Worm (Caenorhabditis elegans) whole organism, L2 larva: ENCODE results near the gene Y51A2B.8.

ENCODE experiments used
- C34F6.9 ChIP-seq: fragments of 150-350 bp; optimal IDR thresholded peaks from 2 replicates; lab custom pipeline; 2014; ENCODE audit warnings: missing biosample characterization, missing genetic modification characterization
- F13H6.1 ChIP-seq: sonication (generic microtip); optimal IDR thresholded peaks from 2 replicates; lab custom pipeline; 2016; ENCODE audit warnings: missing genetic modification characterization, missing compliant biosample characterization
- R02D3.7 ChIP-seq: fragments of 150-350 bp; optimal IDR thresholded peaks from 2 replicates; lab custom pipeline; 2014; ENCODE audit warnings: missing biosample characterization, missing genetic modification characterization
- Y55F3AM.14 ChIP-seq: fragments of 200-800 bp; sonication (Bioruptor generic); optimal IDR thresholded peaks from 2 replicates; lab custom pipeline; 2018; ENCODE audit warnings: mild to moderate bottlenecking, missing genetic modification characterization, missing compliant biosample characterization
- ZK546.5 ChIP-seq: sonication (generic microtip); optimal IDR thresholded peaks from 2 replicates; lab custom pipeline; 2017; ENCODE audit warnings: missing biosample characterization, missing genetic modification characterization
- aly-2 ChIP-seq: fragments of 150-350 bp; optimal IDR thresholded peaks from 2 replicates; lab custom pipeline; 2014; ENCODE audit warnings: missing biosample characterization, missing genetic modification characterization
- ceh-82 ChIP-seq: fragments of 150-350 bp; optimal IDR thresholded peaks from 2 replicates; lab custom pipeline; 2014; ENCODE audit warnings: missing biosample characterization, missing genetic modification characterization
- crh-2 ChIP-seq: sonication (generic microtip); optimal IDR thresholded peaks from 2 replicates; lab custom pipeline; 2017; ENCODE audit warnings: missing biosample characterization, missing genetic modification characterization
- dmd-4 ChIP-seq: sonication (generic microtip); optimal IDR thresholded peaks from 2 replicates; lab custom pipeline; 2017; ENCODE audit warnings: missing biosample characterization, missing genetic modification characterization
- egl-27 ChIP-seq: sonication (generic microtip); optimal IDR thresholded peaks from 3 replicates; lab custom pipeline; 2017; ENCODE audit warnings: missing biosample characterization, missing genetic modification reagents, missing genetic modification characterization
- elt-1 ChIP-seq: fragments of 150-350 bp; optimal IDR thresholded peaks from 2 replicates; lab custom pipeline; 2014; ENCODE audit warnings: missing biosample characterization, missing genetic modification characterization
- elt-3 ChIP-seq: sonication (generic microtip); optimal IDR thresholded peaks from 2 replicates; lab custom pipeline; 2017; ENCODE audit warnings: missing biosample characterization, missing genetic modification characterization
- fos-1 ChIP-seq: fragments of 150-350 bp; optimal IDR thresholded peaks from 2 replicates; lab custom pipeline; 2014; ENCODE audit warnings: missing biosample characterization, missing genetic modification characterization
- gmeb-1 ChIP-seq: fragments of 150-350 bp; optimal IDR thresholded peaks from 2 replicates; lab custom pipeline; 2014; ENCODE audit warnings: missing biosample characterization, missing genetic modification characterization
- lin-11 ChIP-seq: fragments of 150-350 bp; sonication (generic microtip); optimal IDR thresholded peaks from 2 replicates; lab custom pipeline; 2014; ENCODE audit warnings: missing biosample characterization, missing genetic modification characterization, inconsistent platforms, mixed read lengths
- lin-13 ChIP-seq: fragments of 150-350 bp; optimal IDR thresholded peaks from 2 replicates; lab custom pipeline; 2014; ENCODE audit warnings: missing biosample characterization, missing genetic modification reagents, missing genetic modification characterization
- lin-39 ChIP-seq: fragments of 150-350 bp; optimal IDR thresholded peaks from 2 replicates; lab custom pipeline; 2014; ENCODE audit warnings: missing biosample characterization, missing genetic modification reagents, missing genetic modification characterization
- lsy-2 ChIP-seq, 2 experiments: fragments of 150-350 bp in 1 of 2; sonication (generic microtip) in 1 of 2; optimal IDR thresholded peaks; 2 replicates each; lab custom pipeline; 2014 to 2017; ENCODE audit warnings: missing biosample characterization in 2 of 2, missing genetic modification characterization in 2 of 2
- mab-5 ChIP-seq: fragments of 150-350 bp; optimal IDR thresholded peaks from 2 replicates; lab custom pipeline; 2014; ENCODE audit warnings: missing biosample characterization, missing genetic modification characterization
- mbf-1 ChIP-seq: sonication (generic microtip); optimal IDR thresholded peaks from 2 replicates; lab custom pipeline; 2017; ENCODE audit warnings: missing biosample characterization, missing genetic modification characterization
- mdl-1 ChIP-seq, 2 experiments: fragments of 150-350 bp in 1 of 2; sonication (generic microtip) in 1 of 2; optimal IDR thresholded peaks; 2 replicates each; lab custom pipeline; 2017; ENCODE audit warnings: missing biosample characterization in 2 of 2, missing genetic modification characterization in 2 of 2
- nhr-11 ChIP-seq: fragments of 150-350 bp; optimal IDR thresholded peaks from 2 replicates; lab custom pipeline; 2014; ENCODE audit warnings: missing biosample characterization, missing genetic modification characterization
- nhr-12 ChIP-seq: fragments of 150-350 bp; optimal IDR thresholded peaks from 2 replicates; lab custom pipeline; 2014; ENCODE audit warnings: missing biosample characterization, missing genetic modification characterization
- nhr-129 ChIP-seq: fragments of 150-350 bp; optimal IDR thresholded peaks from 2 replicates; lab custom pipeline; 2014; ENCODE audit warnings: missing biosample characterization, missing genetic modification characterization
- nhr-21 ChIP-seq: fragments of 150-350 bp; optimal IDR thresholded peaks from 2 replicates; lab custom pipeline; 2014; ENCODE audit warnings: missing biosample characterization, missing genetic modification characterization
- nhr-237 ChIP-seq: fragments of 150-350 bp; optimal IDR thresholded peaks from 2 replicates; lab custom pipeline; 2014; ENCODE audit warnings: missing biosample characterization, missing genetic modification characterization
- nhr-25 ChIP-seq: fragments of 150-350 bp; sonication (generic microtip); optimal IDR thresholded peaks from 3 replicates; lab custom pipeline; 2014; ENCODE audit warnings: missing biosample characterization, missing genetic modification characterization
- nhr-6 ChIP-seq: fragments of 150-350 bp; optimal IDR thresholded peaks from 2 replicates; lab custom pipeline; 2014; ENCODE audit warnings: missing biosample characterization, missing genetic modification characterization
- nhr-77 ChIP-seq: fragments of 150-350 bp; optimal IDR thresholded peaks from 2 replicates; lab custom pipeline; 2014; ENCODE audit warnings: missing biosample characterization, missing genetic modification characterization
- peb-1 ChIP-seq: fragments of 150-350 bp; optimal IDR thresholded peaks from 2 replicates; lab custom pipeline; 2014; ENCODE audit warnings: missing biosample characterization, missing genetic modification characterization
- sem-4 ChIP-seq: fragments of 150-350 bp; optimal IDR thresholded peaks from 2 replicates; lab custom pipeline; 2014; ENCODE audit warnings: missing biosample characterization, missing genetic modification reagents, missing genetic modification characterization
- skn-1 ChIP-seq: sonication (generic microtip); optimal IDR thresholded peaks from 2 replicates; lab custom pipeline; 2017; ENCODE audit warnings: missing biosample characterization, missing genetic modification characterization
- sma-3 ChIP-seq: sonication (generic microtip); optimal IDR thresholded peaks from 2 replicates; lab custom pipeline; 2016; ENCODE audit warnings: missing genetic modification reagents, missing genetic modification characterization, missing compliant biosample characterization
- sma-9 ChIP-seq, 2 experiments: fragments of 150-350 bp in 1 of 2; sonication (generic microtip) in 1 of 2; optimal IDR thresholded peaks; 2 replicates each; lab custom pipeline; 2014 to 2016; ENCODE audit warnings: missing genetic modification characterization in 2 of 2, mild to moderate bottlenecking in 1 of 2, missing biosample characterization in 1 of 2, missing compliant biosample characterization in 1 of 2, missing genetic modification reagents in 1 of 2, moderate library complexity in 1 of 2
- snpc-4 ChIP-seq: fragments of 150-350 bp; optimal IDR thresholded peaks from 2 replicates; lab custom pipeline; 2014; ENCODE audit warnings: missing biosample characterization, missing genetic modification characterization
- unc-39 ChIP-seq: fragments of 150-350 bp; optimal IDR thresholded peaks from 2 replicates; lab custom pipeline; 2014; ENCODE audit warnings: missing biosample characterization, missing genetic modification characterization
- unc-55 ChIP-seq: fragments of 150-350 bp; sonication (generic microtip); optimal IDR thresholded peaks from 3 replicates; lab custom pipeline; 2014; ENCODE audit warnings: missing biosample characterization, missing genetic modification reagents, missing genetic modification characterization
- unc-62 ChIP-seq: fragments of 150-350 bp; optimal IDR thresholded peaks from 2 replicates; lab custom pipeline; 2014; ENCODE audit warnings: missing biosample characterization, missing genetic modification reagents, missing genetic modification characterization
- zag-1 ChIP-seq: fragments of 150-350 bp; optimal IDR thresholded peaks from 2 replicates; lab custom pipeline; 2014; ENCODE audit warnings: missing biosample characterization, missing genetic modification characterization
- ztf-1 ChIP-seq: fragments of 200-800 bp; sonication (Bioruptor generic); conservative IDR thresholded peaks from 2 replicates; pipeline ENCODE4 v1.3.6; 2022; ENCODE audit warnings: missing genetic modification characterization, missing compliant biosample characterization
- ztf-11 ChIP-seq: sonication (generic microtip); optimal IDR thresholded peaks from 2 replicates; lab custom pipeline; 2017; ENCODE audit warnings: missing biosample characterization, missing genetic modification characterization
- ztf-4 ChIP-seq: fragments of 150-350 bp; optimal IDR thresholded peaks from 2 replicates; lab custom pipeline; 2014; ENCODE audit warnings: missing biosample characterization, missing genetic modification characterization

Gene Y51A2B.8

DNA sequence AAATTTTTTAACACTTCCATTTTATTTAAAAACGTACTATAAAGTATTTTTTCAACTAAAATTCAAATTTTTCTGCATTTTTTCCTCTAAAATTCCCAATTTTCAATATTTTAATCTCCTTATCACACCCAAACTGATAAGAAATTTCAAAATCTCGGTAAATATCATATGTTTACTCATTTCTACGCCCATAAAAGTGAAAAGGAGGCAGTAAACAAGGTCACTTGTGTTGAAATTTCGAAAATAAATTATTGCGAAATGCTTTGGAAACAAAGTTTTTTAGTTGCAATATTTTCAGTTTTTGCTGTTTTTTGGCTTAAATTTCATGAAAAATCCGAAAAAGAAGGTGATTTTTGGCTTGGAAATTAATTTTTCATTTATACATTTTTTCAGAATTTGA, 7.3 kb upstream of the Y51A2B.8 start, which contains the start of gene C08E8.4:
TSS of gene C08E8.4 (plus strand) at position 268 of the 400 bp plus-strand sequence.
- TF ChIP-seq unc-55 (GFP tag; lab: Kevin White, UChicago): no peak
- no peak for TF ChIP-seq ceh-82 (tag; lab: Kevin White, UChicago)
- no peak for TF ChIP-seq lin-13 (GFP tag; lab: Kevin White, UChicago)
- TF ChIP-seq crh-2 (tag; lab: Kevin White, UChicago): peak; percentile 8
- TF ChIP-seq nhr-25 (tag; lab: Kevin White, UChicago): no peak
- TF ChIP-seq fos-1: peak; percentile 51
- TF ChIP-seq nhr-237 (tag; lab: Kevin White, UChicago): no peak
- TF ChIP-seq lsy-2 (tag; optimal IDR thresholded peaks at IDR 0.05; lab: Kevin White, UChicago): no peak

- TF ChIP-seq ztf-1: no peak
- no peak for TF ChIP-seq nhr-6 (tag; lab: Kevin White, UChicago)
- no peak for TF ChIP-seq dmd-4 (tag; lab: Kevin White, UChicago)
- no peak for TF ChIP-seq elt-1
- TF ChIP-seq lin-13 (GFP tag; lab: Kevin White, UChicago): no peak
- no peak for TF ChIP-seq lin-39 (tag; lab: Kevin White, UChicago)
- no peak for TF ChIP-seq lsy-2 (tag; optimal IDR thresholded peaks at IDR 0.05; lab: Kevin White, UChicago)
- no peak for TF ChIP-seq mab-5 (tag; lab: Kevin White, UChicago)
- TF ChIP-seq nhr-129: no peak
- TF ChIP-seq nhr-21: no peak
- TF ChIP-seq sem-4: no peak
- no peak for TF ChIP-seq mdl-1 (tag; optimal IDR thresholded peaks at IDR 0.05; lab: Kevin White, UChicago)
- no peak for TF ChIP-seq fos-1
- no peak for TF ChIP-seq zag-1
Measured at ce11 chrV:18374194-18374593, 4.7 kb upstream of the Y51A2B.8 start, which contains the start of gene Y51A2B.2. Y51A2B.2 (plus strand) TSS chrV:18374494.

ce11 chrV:18375551-18375950, 3.4 kb upstream of the Y51A2B.8 start:
- no peak for TF ChIP-seq ztf-4
- no peak for TF ChIP-seq lin-13 (GFP tag; lab: Kevin White, UChicago)
- TF ChIP-seq ceh-82 (tag; lab: Kevin White, UChicago): no peak
- TF ChIP-seq nhr-21: no peak
- TF ChIP-seq lin-11 (tag; lab: Kevin White, UChicago): no peak
- TF ChIP-seq nhr-11: no peak
- no peak for TF ChIP-seq mdl-1 (tag; optimal IDR thresholded peaks at IDR 0.05; lab: Kevin White, UChicago)
- no peak for TF ChIP-seq crh-2 (tag; lab: Kevin White, UChicago)
- TF ChIP-seq nhr-129: no peak
- no peak for TF ChIP-seq unc-39 (tag; lab: Kevin White, UChicago)
- no peak for TF ChIP-seq C34F6.9 (tag; lab: Kevin White, UChicago)
- TF ChIP-seq nhr-25 (tag; lab: Kevin White, UChicago): no peak
- TF ChIP-seq F13H6.1: no peak
- TF ChIP-seq lsy-2 (tag; optimal IDR thresholded peaks at IDR 0.05; lab: Kevin White, UChicago): no peak
- no peak for TF ChIP-seq lin-39 (tag; lab: Kevin White, UChicago)
- no peak for TF ChIP-seq egl-27 (tag; lab: Kevin White, UChicago)
- TF ChIP-seq dmd-4 (tag; lab: Kevin White, UChicago): no peak
- no peak for TF ChIP-seq elt-3 (tag; lab: Kevin White, UChicago)
- no peak for TF ChIP-seq R02D3.7 (tag; lab: Kevin White, UChicago)
- no peak for TF ChIP-seq sma-3 (GFP tag; lab: Kevin White, UChicago)

DNA sequence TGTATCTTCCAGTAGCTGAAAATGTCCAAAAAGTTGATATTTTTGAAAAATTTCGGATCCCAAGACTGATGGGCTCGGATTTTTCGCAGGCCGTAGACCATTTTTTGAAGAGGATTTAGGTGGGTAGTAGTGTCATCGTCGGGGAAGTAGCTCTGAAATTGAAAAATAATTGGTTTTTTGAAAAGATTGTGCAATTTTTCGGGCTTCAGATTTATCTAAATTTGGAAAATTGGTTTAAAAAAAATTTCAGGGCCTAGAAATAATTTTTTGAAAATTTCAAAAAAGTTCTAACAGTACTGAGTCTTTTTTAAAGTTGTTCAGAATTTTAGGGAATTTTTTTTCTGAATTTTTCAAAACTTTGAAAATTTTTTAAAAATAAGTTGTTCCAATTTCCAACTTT, 3.7 kb downstream of the Y51A2B.8 start, which contains the start of gene nhr-288:
TSS of gene nhr-288 (minus strand) at position 101 of the 400 bp plus-strand sequence.
- TF ChIP-seq nhr-77 (tag; lab: Kevin White, UChicago) (no peak), mdl-1 (tag; optimal IDR thresholded peaks at IDR 0.05; lab: Kevin White, UChicago) (no peak), nhr-12 (tag; lab: Kevin White, UChicago) (no peak), lsy-2 (tag; optimal IDR thresholded peaks at IDR 0.05; lab: Kevin White, UChicago) (no peak), peb-1 (tag; lab: Kevin White, UChicago) (no peak), ZK546.5 (tag; lab: Kevin White, UChicago) (no peak), ztf-1 (no peak), snpc-4 (tag; lab: Kevin White, UChicago) (no peak), lin-13 (GFP tag; lab: Kevin White, UChicago) (no peak), mbf-1 (tag; lab: Kevin White, UChicago) (no peak)

- TF ChIP-seq Y55F3AM.14 (GFP tag; lab: Kevin White, UChicago): no peak
- no peak for TF ChIP-seq mdl-1 (tag; optimal IDR thresholded peaks at IDR 0.05; lab: Kevin White, UChicago)
- no peak for TF ChIP-seq ZK546.5 (tag; lab: Kevin White, UChicago)
- no peak for TF ChIP-seq elt-3 (tag; lab: Kevin White, UChicago)
- TF ChIP-seq gmeb-1 (tag; lab: Kevin White, UChicago): no peak
- no peak for TF ChIP-seq skn-1 (tag; lab: Kevin White, UChicago)
- TF ChIP-seq elt-1: no peak
- no peak for TF ChIP-seq ztf-11 (tag; lab: Kevin White, UChicago)
- TF ChIP-seq aly-2 (tag; lab: Kevin White, UChicago): no peak
- no peak for TF ChIP-seq nhr-237 (tag; lab: Kevin White, UChicago)
- TF ChIP-seq C34F6.9 (tag; lab: Kevin White, UChicago): no peak
- TF ChIP-seq snpc-4 (tag; lab: Kevin White, UChicago): no peak
- no peak for TF ChIP-seq unc-62 (GFP tag; lab: Kevin White, UChicago)
- TF ChIP-seq R02D3.7 (tag; lab: Kevin White, UChicago): no peak
- TF ChIP-seq lsy-2 (tag; optimal IDR thresholded peaks at IDR 0.05; lab: Kevin White, UChicago): no peak
- TF ChIP-seq dmd-4 (tag; lab: Kevin White, UChicago): no peak
- TF ChIP-seq sma-9 (GFP tag; optimal IDR thresholded peaks at IDR 0.05; lab: Kevin White, UChicago): no peak
- TF ChIP-seq sma-9 (tag; optimal IDR thresholded peaks at IDR 0.05; lab: Kevin White, UChicago): no peak
Measured at ce11 chrV:18389046-18389445, 10.1 kb downstream of the Y51A2B.8 start, which contains the start of the genes Y51A2B.4 and Y51A2B.5. Y51A2B.4 (minus strand) TSS chrV:18389146. Y51A2B.5 (plus strand) TSS chrV:18389277.
